Worm (Caenorhabditis elegans) whole organism, L4/young adult: ENCODE measurements around the gene F29B9.7.

ENCODE experiments used
- W03F9.2 ChIP-seq: fragments of 150-350 bp; optimal IDR thresholded peaks from 2 replicates; lab custom pipeline; 2014; ENCODE audit warnings: missing biosample characterization, missing genetic modification characterization
- dao-5 ChIP-seq: sonication (generic microtip); optimal IDR thresholded peaks from 2 replicates; lab custom pipeline; 2016; ENCODE audit warnings: missing genotype, missing genetic modification characterization, moderate library complexity, missing compliant biosample characterization
- him-1 ChIP-seq: sonication (generic microtip); optimal IDR thresholded peaks from 2 replicates; lab custom pipeline; 2016; ENCODE audit warnings: missing genotype, missing genetic modification reagents, missing genetic modification characterization, missing compliant biosample characterization

ce11 chrIV:4643577-4643976 is 6.0 kb upstream of the F29B9.7 start:
- TF ChIP-seq W03F9.2 (tag; lab: Kevin White, UChicago) = no peak
- TF ChIP-seq him-1 (tag; lab: Kevin White, UChicago) = no peak
- TF ChIP-seq dao-5 (tag; lab: Kevin White, UChicago) = no peak
